Fruit fly (Drosophila melanogaster): ENCODE measurements around the gene ovo.

Gene ovo

DNA sequence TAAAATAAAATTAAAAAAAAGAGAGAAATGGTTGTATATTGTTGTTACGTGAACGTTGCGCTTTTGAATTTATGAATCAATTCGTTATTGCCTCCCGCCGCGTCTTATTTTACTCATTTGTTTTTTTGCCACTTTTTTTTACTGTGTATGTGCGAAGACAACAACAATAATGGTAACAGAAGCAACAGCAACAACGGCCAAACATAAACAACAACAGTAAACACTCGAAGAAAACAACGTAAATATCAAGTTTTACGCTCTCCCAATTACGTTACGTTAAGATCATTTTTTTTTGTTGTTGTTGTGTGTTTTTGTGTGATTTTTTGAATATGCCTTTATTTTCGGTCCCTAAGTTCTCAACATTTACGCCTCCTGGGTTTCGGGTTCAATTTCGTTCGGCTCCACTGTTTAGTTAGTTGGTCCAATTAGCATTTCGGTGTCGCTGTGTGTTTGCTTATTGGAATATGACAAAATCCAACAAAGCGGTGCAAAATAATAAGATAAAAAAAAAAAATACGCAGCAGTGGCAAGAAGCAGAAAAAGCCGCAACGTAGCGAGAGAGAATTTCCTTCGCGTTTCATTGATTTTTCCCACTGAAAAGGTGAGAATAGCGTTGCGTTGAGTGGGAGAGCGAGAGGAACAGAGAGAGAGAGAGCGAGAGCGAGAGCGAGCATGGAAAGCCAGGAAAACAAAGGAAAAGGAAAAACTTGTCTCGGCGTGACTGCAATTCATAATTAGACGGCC is 38.1 kb downstream of the ovo start (continued):
- peak; percentile 60 for TF ChIP-seq CG4707 (GFP tag; optimal IDR thresholded peaks at IDR 0.05)
- no peak for TF ChIP-seq sc (optimal IDR thresholded peaks at IDR 0.05)
- no peak for TF ChIP-seq sc (GFP tag; optimal IDR thresholded peaks at IDR 0.05)
- TF ChIP-seq Oaz (GFP tag; IDR thresholded peaks at IDR 0.05), result 0 out of 2 replicates have a peak, but pooled peaks have one; percentile 9
- no peak for TF ChIP-seq CG8478 (optimal IDR thresholded peaks at IDR 0.05)
- TF ChIP-seq Spps (tag; optimal IDR thresholded peaks at IDR 0.05), result no peak
- no peak for TF ChIP-seq CG13296 (GFP tag; optimal IDR thresholded peaks at IDR 0.05)
- peak; percentile 68 for TF ChIP-seq CG1832 (GFP tag; optimal IDR thresholded peaks at IDR 0.05)
- TF ChIP-seq HmgD (GFP tag; optimal IDR thresholded peaks at IDR 0.05), result no peak
- no peak for TF ChIP-seq Opbp (GFP tag; IDR thresholded peaks at IDR 0.05; ENCODE audit: partially characterized antibody)
- peak; percentile 86 for TF ChIP-seq grau (tag; optimal IDR thresholded peaks at IDR 0.05)
- no peak for TF ChIP-seq Elba2 (GFP tag; optimal IDR thresholded peaks at IDR 0.05)
- TF ChIP-seq Stat92E (GFP tag; optimal IDR thresholded peaks at IDR 0.05), result no peak
- TF ChIP-seq Mes4 (GFP tag; optimal IDR thresholded peaks at IDR 0.05), result no peak
- TF ChIP-seq CG12236 (GFP tag; optimal IDR thresholded peaks at IDR 0.05), result no peak
- peak; percentile 66 for TF ChIP-seq gem (tag; optimal IDR thresholded peaks at IDR 0.05)
- TF ChIP-seq CG10654 (GFP tag; optimal IDR thresholded peaks at IDR 0.05), result no peak
- no peak for TF ChIP-seq Camta (GFP tag; optimal IDR thresholded peaks at IDR 0.05)
- TF ChIP-seq Ptx1 (GFP tag; IDR thresholded peaks at IDR 0.05), result peak; percentile 55
- no peak for TF ChIP-seq Pdp1 (GFP tag; optimal IDR thresholded peaks at IDR 0.05)
- TF ChIP-seq CG2875 (GFP tag; optimal IDR thresholded peaks at IDR 0.05), result no peak
- no peak for TF ChIP-seq CG9797 (GFP tag; optimal IDR thresholded peaks at IDR 0.05)
- peak; percentile 51 for TF ChIP-seq CoRest (tag; optimal IDR thresholded peaks at IDR 0.05)
- TF ChIP-seq nerfin-2 (GFP tag; IDR thresholded peaks at IDR 0.05; ENCODE audit: partially characterized antibody), result no peak
- TF ChIP-seq CG4854 (GFP tag; optimal IDR thresholded peaks at IDR 0.05), result no peak
- peak; percentile 44 for TF ChIP-seq Oli (tag; optimal IDR thresholded peaks at IDR 0.05)
- no peak for TF ChIP-seq gcm2 (GFP tag; optimal IDR thresholded peaks at IDR 0.05)
- no peak for TF ChIP-seq Hr78 (GFP tag; optimal IDR thresholded peaks at IDR 0.05)
- no peak for TF ChIP-seq CG7372 (GFP tag; IDR thresholded peaks at IDR 0.05)
- TF ChIP-seq Vsx1 (GFP tag; optimal IDR thresholded peaks at IDR 0.05), result no peak
- peak; percentile 48 for TF ChIP-seq Xbp1 (GFP tag; optimal IDR thresholded peaks at IDR 0.05)
- TF ChIP-seq mam (GFP tag; optimal IDR thresholded peaks at IDR 0.05), result no peak
- 0 out of 2 replicates have a peak, but pooled peaks have one; percentile 22 for TF ChIP-seq Drgx (GFP tag; IDR thresholded peaks at IDR 0.05)
- TF ChIP-seq Fer1 (GFP tag; optimal IDR thresholded peaks at IDR 0.05), result no peak
- TF ChIP-seq CG16779 (GFP tag; IDR thresholded peaks at IDR 0.05), result no peak
- TF ChIP-seq Sry-δ (GFP tag; optimal IDR thresholded peaks at IDR 0.05), result no peak
- TF ChIP-seq Fer3 (tag; optimal IDR thresholded peaks at IDR 0.05), result no peak
- no peak for TF ChIP-seq inv (GFP tag; IDR thresholded peaks at IDR 0.05; ENCODE audit: partially characterized antibody)
- TF ChIP-seq CG34422 (GFP tag; IDR thresholded peaks at IDR 0.05), result no peak
- TF ChIP-seq dan (GFP tag; IDR thresholded peaks at IDR 0.05), result no peak
- no peak for TF ChIP-seq CG5953 (GFP tag; IDR thresholded peaks at IDR 0.05)
- TF ChIP-seq oc (tag; optimal IDR thresholded peaks at IDR 0.05), result peak; percentile 13
- TF ChIP-seq zen2 (GFP tag; IDR thresholded peaks at IDR 0.05; ENCODE audit: partially characterized antibody), result no peak
- peak; percentile 48 for TF ChIP-seq Hmr (GFP tag; optimal IDR thresholded peaks at IDR 0.05)
- peak; percentile 12 for TF ChIP-seq Ets97D (GFP tag; optimal IDR thresholded peaks at IDR 0.05)
- no peak for TF ChIP-seq ap (GFP tag; IDR thresholded peaks at IDR 0.05)
- TF ChIP-seq Antp (GFP tag; optimal IDR thresholded peaks at IDR 0.05), result peak; percentile 1
- TF ChIP-seq CG3163 (GFP tag; optimal IDR thresholded peaks at IDR 0.05), result no peak
- TF ChIP-seq CG3847 (GFP tag; IDR thresholded peaks at IDR 0.05), result no peak
- TF ChIP-seq unpg (GFP tag; optimal IDR thresholded peaks at IDR 0.05), result peak; percentile 21

All from whole organism, embryonic.